Worm (Caenorhabditis elegans) whole organism, young adult: Measurements from ENCODE around the gene Y42H9AR.2.

ENCODE experiments used
- C06A6.2 ChIP-seq: fragments of 200-800 bp; sonication (Bioruptor generic); conservative IDR thresholded peaks from 2 replicates; pipeline ENCODE4 v1.3.6; 2022; ENCODE audit warnings: missing genetic modification characterization, missing compliant biosample characterization
- D2030.7 ChIP-seq: fragments of 200-800 bp; sonication (Bioruptor generic); IDR thresholded peaks from 2 replicates; pipeline ENCODE4 v1.3.6; 2022; ENCODE audit warnings: missing genetic modification reagents, missing genetic modification characterization, missing compliant biosample characterization
- F33H1.4 ChIP-seq: fragments of 200-800 bp; sonication (Bioruptor generic); IDR thresholded peaks from 2 replicates; pipeline ENCODE4 v1.3.6; 2022; ENCODE audit warnings: missing genetic modification reagents, missing genetic modification characterization, missing compliant biosample characterization
- F37B4.10 ChIP-seq: fragments of 200-800 bp; sonication (Bioruptor generic); IDR thresholded peaks from 2 replicates; pipeline ENCODE4 v1.3.6; 2022; ENCODE audit warnings: missing genetic modification characterization, missing compliant biosample characterization
- Y56A3A.18 ChIP-seq: fragments of 200-800 bp; sonication (Bioruptor generic); IDR thresholded peaks from 2 replicates; pipeline ENCODE4 v1.3.6; 2022; ENCODE audit warnings: missing genetic modification reagents, missing genetic modification characterization, missing compliant biosample characterization
- Y79H2A.3 ChIP-seq: fragments of 200-800 bp; sonication (Bioruptor generic); conservative IDR thresholded peaks from 2 replicates; pipeline ENCODE4 v1.3.6; 2022; ENCODE audit warnings: missing genetic modification reagents, missing genetic modification characterization, missing compliant biosample characterization
- akir-1 ChIP-seq: fragments of 200-800 bp; sonication (Bioruptor generic); optimal IDR thresholded peaks from 2 replicates; lab custom pipeline; 2018; ENCODE audit warnings: mild to moderate bottlenecking, missing genetic modification characterization, moderate library complexity, missing compliant biosample characterization
- aptf-2 ChIP-seq: fragments of 200-800 bp; sonication (Bioruptor generic); conservative IDR thresholded peaks from 2 replicates; pipeline ENCODE4 v1.3.6; 2022; ENCODE audit warnings: missing genetic modification reagents, missing genetic modification characterization, missing compliant biosample characterization
- aptf-3 ChIP-seq: fragments of 200-800 bp; sonication (Bioruptor generic); IDR thresholded peaks from 2 replicates; pipeline ENCODE4 v1.3.6; 2022; ENCODE audit warnings: missing genetic modification characterization, missing compliant biosample characterization
- attf-3 ChIP-seq: fragments of 200-800 bp; sonication (Bioruptor generic); conservative IDR thresholded peaks from 2 replicates; pipeline ENCODE4 v1.3.6; 2022; ENCODE audit warnings: missing genetic modification reagents, missing genetic modification characterization, missing compliant biosample characterization
- ceh-27 ChIP-seq: fragments of 200-800 bp; sonication (Bioruptor generic); optimal IDR thresholded peaks from 2 replicates; lab custom pipeline; 2018; ENCODE audit warnings: mild to moderate bottlenecking, missing genetic modification characterization, moderate library complexity, missing compliant biosample characterization
- ceh-91 ChIP-seq: fragments of 200-800 bp; sonication (Bioruptor generic); IDR thresholded peaks from 2 replicates; pipeline ENCODE4 v1.3.6; 2022; ENCODE audit warnings: missing genetic modification reagents, missing genetic modification characterization, missing compliant biosample characterization
- chd-7 ChIP-seq: sonication (generic microtip); optimal IDR thresholded peaks from 2 replicates; lab custom pipeline; 2016; ENCODE audit warnings: mild to moderate bottlenecking, missing genetic modification characterization, moderate library complexity, missing compliant biosample characterization
- dox-1 ChIP-seq: fragments of 200-800 bp; sonication (Bioruptor generic); IDR thresholded peaks from 2 replicates; pipeline ENCODE4 v1.3.6; 2022; ENCODE audit warnings: missing genetic modification reagents, missing genetic modification characterization, missing compliant biosample characterization
- egl-18 ChIP-seq: fragments of 200-800 bp; sonication (Bioruptor generic); IDR thresholded peaks from 2 replicates; pipeline ENCODE4 v1.3.6; 2022; ENCODE audit warnings: missing genetic modification reagents, missing genetic modification characterization, missing compliant biosample characterization
- egl-44 ChIP-seq: fragments of 200-800 bp; sonication (Bioruptor generic); IDR thresholded peaks from 2 replicates; pipeline ENCODE4 v1.3.6; 2022; ENCODE audit warnings: missing genetic modification reagents, missing genetic modification characterization, missing compliant biosample characterization
- egrh-3 ChIP-seq: fragments of 200-800 bp; sonication (Bioruptor generic); IDR thresholded peaks from 2 replicates; pipeline ENCODE4 v1.3.6; 2022; ENCODE audit warnings: missing genetic modification reagents, missing genetic modification characterization, missing compliant biosample characterization
- ekl-4 ChIP-seq: fragments of 200-800 bp; sonication (Bioruptor generic); IDR thresholded peaks from 2 replicates; pipeline ENCODE4 v1.3.6; 2022; ENCODE audit warnings: missing genetic modification reagents, missing genetic modification characterization, missing compliant biosample characterization
- him-1 ChIP-seq: sonication (generic microtip); optimal IDR thresholded peaks from 2 replicates; lab custom pipeline; 2016; ENCODE audit warnings: missing genotype, missing genetic modification reagents, missing genetic modification characterization, missing compliant biosample characterization
- hlh-12 ChIP-seq: sonication (generic microtip); optimal IDR thresholded peaks from 2 replicates; lab custom pipeline; 2016; ENCODE audit warnings: missing genetic modification characterization, missing compliant biosample characterization
- hsf-1 ChIP-seq: fragments of 200-800 bp; sonication (Bioruptor generic); IDR thresholded peaks from 2 replicates; pipeline ENCODE4 v1.3.6; 2022; ENCODE audit warnings: missing genetic modification reagents, missing genetic modification characterization, missing compliant biosample characterization
- lin-26 ChIP-seq: fragments of 200-800 bp; sonication (Bioruptor generic); IDR thresholded peaks from 2 replicates; pipeline ENCODE4 v1.3.6; 2022; ENCODE audit warnings: missing genetic modification reagents, missing genetic modification characterization, missing compliant biosample characterization
- madf-6 ChIP-seq: fragments of 200-800 bp; sonication (Bioruptor generic); IDR thresholded peaks from 2 replicates; pipeline ENCODE4 v1.3.6; 2022; ENCODE audit warnings: missing genetic modification reagents, missing genetic modification characterization, missing compliant biosample characterization
- mcd-1 ChIP-seq: fragments of 200-800 bp; sonication (Bioruptor generic); IDR thresholded peaks from 2 replicates; pipeline ENCODE4 v1.3.6; 2022; ENCODE audit warnings: missing genetic modification reagents, missing genetic modification characterization, missing compliant biosample characterization
- nfya-1 ChIP-seq: sonication (generic microtip); optimal IDR thresholded peaks from 2 replicates; lab custom pipeline; 2017; ENCODE audit warnings: antibody characterized with exemption, missing compliant biosample characterization, missing genetic modification characterization, borderline replicate concordance; ENCODE audit not compliant: insufficient read depth
- nfya-2 ChIP-seq: fragments of 200-800 bp; sonication (Bioruptor generic); IDR thresholded peaks from 2 replicates; pipeline ENCODE4 v1.3.6; 2022; ENCODE audit warnings: missing genetic modification reagents, missing genetic modification characterization, missing compliant biosample characterization
- pbrm-1 ChIP-seq: fragments of 200-800 bp; sonication (Bioruptor generic); IDR thresholded peaks from 2 replicates; pipeline ENCODE4 v1.3.6; 2022; ENCODE audit warnings: missing genetic modification reagents, missing genetic modification characterization, missing compliant biosample characterization
- rec-8 ChIP-seq, 2 experiments: sonication (generic microtip); optimal IDR thresholded peaks; 2 replicates each; lab custom pipeline; 2016; ENCODE audit warnings: mild to moderate bottlenecking in 2 of 2, missing genetic modification characterization in 2 of 2, missing genetic modification reagents in 2 of 2, missing genotype in 2 of 2, missing biosample characterization in 1 of 2, missing compliant biosample characterization in 1 of 2, moderate library complexity in 1 of 2
- rpc-1 ChIP-seq, 2 experiments: fragments of 150-350 bp in 1 of 2; sonication (generic microtip) in 1 of 2; optimal IDR thresholded peaks; 2 replicates each; lab custom pipeline; 2014 to 2018; ENCODE audit warnings: missing biosample characterization in 1 of 2, missing genetic modification characterization in 1 of 2, missing genetic modification reagents in 1 of 2, missing genotype in 1 of 2
- snpc-1.1 ChIP-seq: sonication (generic microtip); optimal IDR thresholded peaks from 2 replicates; lab custom pipeline; 2017; ENCODE audit warnings: missing genetic modification characterization, mild to moderate bottlenecking, missing compliant biosample characterization, antibody characterized with exemption, moderate library complexity, missing genotype, missing genetic modification reagents; ENCODE audit not compliant: insufficient read depth
- snpc-4 ChIP-seq, 5 experiments: fragments of 150-350 bp in 1 of 5; sonication (generic microtip) in 4 of 5; optimal IDR thresholded peaks; 2 replicates each; lab custom pipeline; 2014 to 2018; ENCODE audit warnings: missing genetic modification characterization in 5 of 5, missing biosample characterization in 3 of 5, antibody characterized with exemption in 2 of 5, mild to moderate bottlenecking in 2 of 5, missing compliant biosample characterization in 2 of 5, missing genotype in 2 of 5, moderate library complexity in 2 of 5, missing genetic modification reagents in 1 of 5
- tlf-1 ChIP-seq: fragments of 200-800 bp; sonication (Bioruptor generic); optimal IDR thresholded peaks from 2 replicates; lab custom pipeline; 2018; ENCODE audit warnings: mild to moderate bottlenecking, missing genetic modification characterization, missing compliant biosample characterization
- zfh-2 ChIP-seq: fragments of 200-800 bp; sonication (Bioruptor generic); conservative IDR thresholded peaks from 2 replicates; pipeline ENCODE4 v1.3.6; 2022; ENCODE audit warnings: missing genetic modification reagents, missing genetic modification characterization, missing compliant biosample characterization
- ztf-28 ChIP-seq: fragments of 200-800 bp; sonication (Bioruptor generic); IDR thresholded peaks from 2 replicates; pipeline ENCODE4 v1.3.6; 2022; ENCODE audit warnings: missing genetic modification reagents, missing genetic modification characterization, missing compliant biosample characterization

Y42H9AR.2 gene

ce11 chrIV:8070299-8070698 lies 29.4 kb upstream of the Y42H9AR.2 start:
- peak; percentile 63 for TF ChIP-seq zfh-2
- TF ChIP-seq C06A6.2 (GFP tag; lab: Robert Waterston, UW): peak; percentile 22; the same call in 1 of the 2 replicates
- TF ChIP-seq nfya-1: no peak
- no peak for TF ChIP-seq chd-7 (tag; lab: Kevin White, UChicago)
- TF ChIP-seq nfya-2: no peak

DNA sequence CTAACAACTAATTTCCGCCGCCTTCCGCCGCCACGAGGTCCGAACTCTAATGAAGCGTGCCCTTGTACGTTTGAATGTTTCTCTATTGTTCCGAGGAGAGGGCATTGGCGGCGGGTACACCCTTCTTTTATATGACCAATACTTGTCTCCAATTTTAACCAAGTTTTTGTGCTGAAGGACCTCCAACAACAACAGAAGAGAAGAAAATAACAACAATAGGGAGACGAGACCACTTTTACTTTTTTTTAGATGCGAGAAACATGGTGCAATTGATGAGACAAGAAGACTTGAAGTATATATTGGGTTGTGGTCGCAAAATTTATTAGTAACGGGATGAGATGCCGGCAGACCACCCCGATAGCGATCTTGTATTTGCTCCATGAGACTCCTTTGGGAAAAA lies 28.8 kb upstream of the Y42H9AR.2 start:
- TF ChIP-seq lin-26 (GFP tag; lab: Robert Waterston, UW): no peak
- peak; percentile 64 for TF ChIP-seq ceh-27 (GFP tag; lab: Kevin White, UChicago)
- TF ChIP-seq, all 124 proteins: peak for 1

ce11 chrIV:8072689-8073088 lies 27.0 kb upstream of the Y42H9AR.2 start:
- 0 out of 2 replicates have a peak, but pooled peaks have one; percentile 27 for TF ChIP-seq ekl-4 (GFP tag; lab: Robert Waterston, UW)
- TF ChIP-seq F33H1.4 (GFP tag; lab: Robert Waterston, UW): 0 out of 2 replicates have a peak, but pooled peaks have one; percentile 6
- TF ChIP-seq hsf-1 (GFP tag; lab: Robert Waterston, UW): peak; percentile 96
- peak; percentile 56 for TF ChIP-seq dox-1 (GFP tag; lab: Robert Waterston, UW)
- TF ChIP-seq, all 124 proteins: peak for 4; not testable (repeated sequence) for 120

ce11 chrIV:8073660-8074059 lies 26.0 kb upstream of the Y42H9AR.2 start:
- 0 out of 2 replicates have a peak, but pooled peaks have one; percentile 38 for TF ChIP-seq ceh-91 (GFP tag; lab: Robert Waterston, UW)
- peak; percentile 26; the same call in 1 of the 2 replicates for TF ChIP-seq mcd-1 (GFP tag; lab: Robert Waterston, UW)
- peak; percentile 78 for TF ChIP-seq F33H1.4 (GFP tag; lab: Robert Waterston, UW)
- TF ChIP-seq D2030.7 (GFP tag; lab: Robert Waterston, UW): peak; percentile 12; the same call in 1 of the 2 replicates
- 0 out of 2 replicates have a peak, but pooled peaks have one; percentile 34 for TF ChIP-seq F37B4.10 (GFP tag; lab: Robert Waterston, UW)
- peak; percentile 69; the same call in 1 of the 2 replicates for TF ChIP-seq dox-1 (GFP tag; lab: Robert Waterston, UW)
- peak; percentile 35 for TF ChIP-seq egrh-3 (GFP tag; lab: Robert Waterston, UW)
- 0 out of 2 replicates have a peak, but pooled peaks have one; percentile 53 for TF ChIP-seq pbrm-1

- TF ChIP-seq snpc-4 (GFP tag; optimal IDR thresholded peaks at IDR 0.05; lab: Kevin White, UChicago) (no peak), snpc-4 (tag; optimal IDR thresholded peaks at IDR 0.05; lab: Kevin White, UChicago) (peak in 3 of 4 experiments; percentile 26 to 54 (median 52)), snpc-1.1 (tag; lab: Kevin White, UChicago) (peak; percentile 51), Y56A3A.18 (GFP tag; lab: Robert Waterston, UW) (no peak), rpc-1 (optimal IDR thresholded peaks at IDR 0.05; lab: Kevin White, UChicago) (no peak), rpc-1 (tag; optimal IDR thresholded peaks at IDR 0.05; lab: Kevin White, UChicago) (no peak)
Measured at ce11 chrIV:8075516-8075915, 24.2 kb upstream of the Y42H9AR.2 start.

ce11 chrIV:8076511-8076910 lies 23.2 kb upstream of the Y42H9AR.2 start:
- TF ChIP-seq akir-1: no peak

DNA sequence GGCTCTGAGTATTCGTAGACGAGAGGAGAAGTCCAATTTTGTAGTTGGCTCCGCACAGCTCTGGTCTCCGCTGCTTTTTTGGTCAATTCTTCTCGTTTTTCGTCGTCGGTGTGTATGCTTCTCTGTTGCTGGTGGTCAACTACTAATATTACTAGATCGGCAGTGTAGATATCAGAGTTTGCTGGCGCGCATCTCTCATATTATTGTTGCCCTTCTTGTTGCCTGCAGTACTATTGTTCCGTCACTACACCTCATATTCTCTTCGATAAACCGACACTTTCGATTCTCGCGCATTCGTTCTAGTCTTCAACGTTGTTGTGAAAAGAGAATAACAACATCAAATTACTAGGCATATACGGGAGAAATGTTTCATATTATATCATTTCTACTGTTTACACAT lies 19.5 kb upstream of the Y42H9AR.2 start:
- TF ChIP-seq D2030.7 (GFP tag; lab: Robert Waterston, UW): no peak
- TF ChIP-seq nfya-2: no peak
- no peak for TF ChIP-seq akir-1
- no peak for TF ChIP-seq aptf-3 (GFP tag; lab: Robert Waterston, UW)
- no peak for TF ChIP-seq aptf-2 (GFP tag; lab: Robert Waterston, UW)
- no peak for TF ChIP-seq tlf-1 (GFP tag; lab: Kevin White, UChicago)
- no peak for TF ChIP-seq madf-6 (GFP tag; lab: Robert Waterston, UW)
- TF ChIP-seq egl-18 (GFP tag; lab: Robert Waterston, UW): no peak
- no peak for TF ChIP-seq hlh-12 (tag; lab: Kevin White, UChicago)
- TF ChIP-seq F37B4.10 (GFP tag; lab: Robert Waterston, UW): no peak
- no peak for TF ChIP-seq egl-44 (GFP tag; lab: Robert Waterston, UW)
- no peak for TF ChIP-seq zfh-2
- TF ChIP-seq attf-3 (GFP tag; lab: Robert Waterston, UW): no peak
- TF ChIP-seq ceh-27 (GFP tag; lab: Kevin White, UChicago): no peak
- no peak for TF ChIP-seq ztf-28 (GFP tag; lab: Robert Waterston, UW)
- TF ChIP-seq rec-8 (tag; optimal IDR thresholded peaks at IDR 0.05; lab: Kevin White, UChicago): no peak
- no peak for TF ChIP-seq him-1 (tag; lab: Kevin White, UChicago)
- TF ChIP-seq Y79H2A.3 (GFP tag; lab: Robert Waterston, UW): no peak
